Worm (Caenorhabditis elegans) whole organism, late embryonic: ENCODE measurements around the gene F47C12.7.
A peak's percentile ranks its signal among the peaks of the same experiment; 100 is the strongest.

Experiments
- C08G9.2 ChIP-seq: sonication (generic microtip); optimal IDR thresholded peaks from 2 replicates; lab custom pipeline; 2016; ENCODE audit warnings: mild to moderate bottlenecking, missing genetic modification characterization, moderate library complexity, missing compliant biosample characterization
- C38D4.7 ChIP-seq: fragments of 200-800 bp; sonication (Bioruptor generic); optimal IDR thresholded peaks from 2 replicates; lab custom pipeline; 2018; ENCODE audit warnings: mild to moderate bottlenecking, missing genetic modification characterization, moderate library complexity, missing compliant biosample characterization
- F13H6.1 ChIP-seq: sonication (generic microtip); optimal IDR thresholded peaks from 2 replicates; lab custom pipeline; 2016; ENCODE audit warnings: missing genetic modification characterization, missing compliant biosample characterization
- K09A11.1 ChIP-seq: sonication (generic microtip); optimal IDR thresholded peaks from 2 replicates; lab custom pipeline; 2017; ENCODE audit warnings: antibody characterized with exemption, mild to moderate bottlenecking, missing genetic modification characterization, missing compliant biosample characterization; ENCODE audit not compliant: insufficient read depth
- T23F11.4 ChIP-seq: fragments of 200-800 bp; sonication (Bioruptor generic); optimal IDR thresholded peaks from 2 replicates; lab custom pipeline; 2018; ENCODE audit warnings: mild to moderate bottlenecking, missing genetic modification characterization, missing compliant biosample characterization
- Y22D7AL.16 ChIP-seq: sonication (generic microtip); optimal IDR thresholded peaks from 2 replicates; lab custom pipeline; 2016; ENCODE audit warnings: missing genetic modification characterization, missing compliant biosample characterization
- ahr-1 ChIP-seq: sonication (generic microtip); optimal IDR thresholded peaks from 2 replicates; lab custom pipeline; 2016; ENCODE audit warnings: missing genetic modification characterization, missing compliant biosample characterization
- ceh-18 ChIP-seq: sonication (generic microtip); optimal IDR thresholded peaks from 2 replicates; lab custom pipeline; 2016; ENCODE audit warnings: missing genetic modification characterization, missing compliant biosample characterization
- ceh-19 ChIP-seq: fragments of 200-800 bp; sonication (Bioruptor generic); optimal IDR thresholded peaks from 2 replicates; lab custom pipeline; 2018; ENCODE audit warnings: mild to moderate bottlenecking, missing genetic modification characterization, missing compliant biosample characterization
- ceh-22 ChIP-seq: sonication (generic microtip); optimal IDR thresholded peaks from 2 replicates; lab custom pipeline; 2017; ENCODE audit warnings: missing biosample characterization, missing genetic modification characterization
- ceh-24 ChIP-seq: sonication (generic microtip); optimal IDR thresholded peaks from 2 replicates; lab custom pipeline; 2016; ENCODE audit warnings: mild to moderate bottlenecking, missing genetic modification characterization, missing compliant biosample characterization
- ceh-30 ChIP-seq: fragments of 150-350 bp; optimal IDR thresholded peaks from 2 replicates; lab custom pipeline; 2014; ENCODE audit warnings: missing biosample characterization, missing genetic modification characterization
- ceh-31 ChIP-seq: sonication (generic microtip); optimal IDR thresholded peaks from 2 replicates; lab custom pipeline; 2016; ENCODE audit warnings: missing genetic modification characterization, missing compliant biosample characterization
- ceh-34 ChIP-seq: sonication (generic microtip); optimal IDR thresholded peaks from 2 replicates; lab custom pipeline; 2016; ENCODE audit warnings: mild to moderate bottlenecking, missing genetic modification characterization, missing compliant biosample characterization
- ceh-45 ChIP-seq: fragments of 200-800 bp; sonication (Bioruptor generic); IDR thresholded peaks from 2 replicates; pipeline ENCODE4 v1.3.6; 2022; ENCODE audit warnings: missing genetic modification reagents, missing genetic modification characterization, missing compliant biosample characterization
- che-1 ChIP-seq: sonication (generic microtip); optimal IDR thresholded peaks from 2 replicates; lab custom pipeline; 2016; ENCODE audit warnings: mild to moderate bottlenecking, missing genetic modification characterization, missing compliant biosample characterization
- dmd-4 ChIP-seq: sonication (generic microtip); optimal IDR thresholded peaks from 2 replicates; lab custom pipeline; 2016; ENCODE audit warnings: borderline replicate concordance, missing genetic modification characterization, missing compliant biosample characterization
- dve-1 ChIP-seq: sonication (generic microtip); optimal IDR thresholded peaks from 2 replicates; lab custom pipeline; 2017; ENCODE audit warnings: antibody characterized with exemption, mild to moderate bottlenecking, missing genetic modification characterization, missing compliant biosample characterization
- elt-2 ChIP-seq: sonication (generic microtip); optimal IDR thresholded peaks from 2 replicates; lab custom pipeline; 2016; ENCODE audit warnings: missing genetic modification reagents, missing genetic modification characterization, missing compliant biosample characterization
- elt-4 ChIP-seq: sonication (generic microtip); optimal IDR thresholded peaks from 2 replicates; lab custom pipeline; 2016; ENCODE audit warnings: missing genetic modification characterization, missing compliant biosample characterization
- ets-4 ChIP-seq: sonication (generic microtip); optimal IDR thresholded peaks from 2 replicates; lab custom pipeline; 2016; ENCODE audit warnings: missing genetic modification characterization, missing compliant biosample characterization
- fax-1 ChIP-seq: sonication (generic microtip); optimal IDR thresholded peaks from 2 replicates; lab custom pipeline; 2016; ENCODE audit warnings: missing genotype, missing genetic modification characterization, missing compliant biosample characterization
- gmeb-2 ChIP-seq: sonication (generic microtip); optimal IDR thresholded peaks from 2 replicates; lab custom pipeline; 2016; ENCODE audit warnings: missing genetic modification characterization, inconsistent platforms, missing compliant biosample characterization
- hlh-13 ChIP-seq: fragments of 200-800 bp; sonication (Bioruptor generic); optimal IDR thresholded peaks from 2 replicates; lab custom pipeline; 2018; ENCODE audit warnings: mild to moderate bottlenecking, missing genetic modification characterization, missing compliant biosample characterization
- hlh-15 ChIP-seq: sonication (generic microtip); optimal IDR thresholded peaks from 2 replicates; lab custom pipeline; 2016; ENCODE audit warnings: missing genetic modification characterization, missing compliant biosample characterization
- hlh-30 ChIP-seq: sonication (generic microtip); optimal IDR thresholded peaks from 2 replicates; lab custom pipeline; 2017; ENCODE audit warnings: antibody characterized with exemption, missing genetic modification characterization, missing compliant biosample characterization; ENCODE audit not compliant: insufficient read depth
- hlh-8 ChIP-seq: sonication (generic microtip); optimal IDR thresholded peaks from 2 replicates; lab custom pipeline; 2016; ENCODE audit warnings: missing genotype, missing genetic modification characterization, missing compliant biosample characterization
- lim-6 ChIP-seq: sonication (generic microtip); optimal IDR thresholded peaks from 2 replicates; lab custom pipeline; 2016; ENCODE audit warnings: missing genetic modification characterization, missing compliant biosample characterization
- lin-11 ChIP-seq: fragments of 200-800 bp; sonication (Bioruptor generic); optimal IDR thresholded peaks from 2 replicates; lab custom pipeline; 2018; ENCODE audit warnings: mild to moderate bottlenecking, missing genetic modification characterization, missing compliant biosample characterization
- nfya-1 ChIP-seq: sonication (generic microtip); optimal IDR thresholded peaks from 2 replicates; lab custom pipeline; 2017; ENCODE audit warnings: missing genetic modification characterization, mild to moderate bottlenecking, missing compliant biosample characterization, antibody characterized with exemption, moderate library complexity
- nhr-11 ChIP-seq: fragments of 150-350 bp; optimal IDR thresholded peaks from 2 replicates; lab custom pipeline; 2014; ENCODE audit warnings: missing biosample characterization, missing genetic modification characterization
- npax-4 ChIP-seq: sonication (generic microtip); optimal IDR thresholded peaks from 2 replicates; lab custom pipeline; 2016; ENCODE audit warnings: missing genetic modification characterization, missing compliant biosample characterization
- odd-2 ChIP-seq: sonication (generic microtip); optimal IDR thresholded peaks from 2 replicates; lab custom pipeline; 2017; ENCODE audit warnings: antibody characterized with exemption, mild to moderate bottlenecking, missing genetic modification characterization, missing compliant biosample characterization
- pha-2 ChIP-seq: sonication (generic microtip); optimal IDR thresholded peaks from 2 replicates; lab custom pipeline; 2017; ENCODE audit warnings: mild to moderate bottlenecking, missing genetic modification characterization, missing compliant biosample characterization
- pqm-1 ChIP-seq: sonication (generic microtip); optimal IDR thresholded peaks from 2 replicates; lab custom pipeline; 2016; ENCODE audit warnings: missing genetic modification characterization, missing compliant biosample characterization
- pros-1 ChIP-seq: fragments of 150-350 bp; optimal IDR thresholded peaks from 2 replicates; lab custom pipeline; 2014; ENCODE audit warnings: missing biosample characterization, missing genetic modification reagents, missing genetic modification characterization
- ref-2 ChIP-seq: sonication (generic microtip); optimal IDR thresholded peaks from 2 replicates; lab custom pipeline; 2016; ENCODE audit warnings: missing genetic modification characterization, missing compliant biosample characterization
- sdc-2 ChIP-seq: sonication (generic microtip); optimal IDR thresholded peaks from 2 replicates; lab custom pipeline; 2016; ENCODE audit warnings: missing genotype, missing genetic modification characterization, missing compliant biosample characterization
- sox-4 ChIP-seq: sonication (generic microtip); optimal IDR thresholded peaks from 2 replicates; lab custom pipeline; 2017; ENCODE audit warnings: mild to moderate bottlenecking, missing genetic modification characterization, inconsistent platforms, missing compliant biosample characterization
- tbx-2 ChIP-seq: sonication (generic microtip); optimal IDR thresholded peaks from 2 replicates; lab custom pipeline; 2016; ENCODE audit warnings: missing genetic modification characterization, missing compliant biosample characterization
- ttx-3 ChIP-seq: sonication (generic microtip); optimal IDR thresholded peaks from 2 replicates; lab custom pipeline; 2016; ENCODE audit warnings: missing genetic modification reagents, missing genetic modification characterization, missing compliant biosample characterization
- unc-3 ChIP-seq, 2 experiments: fragments of 200-800 bp in 1 of 2; sonication (Bioruptor generic) in 1 of 2; sonication (generic microtip) in 1 of 2; conservative IDR thresholded peaks in 1 of 2; optimal IDR thresholded peaks in 1 of 2; 2 replicates each; pipeline versions ENCODE4 v1.3.6 to Lab custom; 2016 to 2022; ENCODE audit warnings: missing compliant biosample characterization in 2 of 2, missing genetic modification characterization in 2 of 2, missing genetic modification reagents in 1 of 2
- unc-42 ChIP-seq: sonication (generic microtip); optimal IDR thresholded peaks from 2 replicates; lab custom pipeline; 2016; ENCODE audit warnings: missing genotype, missing genetic modification characterization, missing compliant biosample characterization
- unc-86 ChIP-seq: sonication (generic microtip); optimal IDR thresholded peaks from 2 replicates; lab custom pipeline; 2016; ENCODE audit warnings: missing genetic modification characterization, missing compliant biosample characterization
- ztf-16 ChIP-seq: sonication (generic microtip); optimal IDR thresholded peaks from 2 replicates; lab custom pipeline; 2017; ENCODE audit warnings: missing genetic modification characterization, missing compliant biosample characterization

The F47C12.7 gene

DNA sequence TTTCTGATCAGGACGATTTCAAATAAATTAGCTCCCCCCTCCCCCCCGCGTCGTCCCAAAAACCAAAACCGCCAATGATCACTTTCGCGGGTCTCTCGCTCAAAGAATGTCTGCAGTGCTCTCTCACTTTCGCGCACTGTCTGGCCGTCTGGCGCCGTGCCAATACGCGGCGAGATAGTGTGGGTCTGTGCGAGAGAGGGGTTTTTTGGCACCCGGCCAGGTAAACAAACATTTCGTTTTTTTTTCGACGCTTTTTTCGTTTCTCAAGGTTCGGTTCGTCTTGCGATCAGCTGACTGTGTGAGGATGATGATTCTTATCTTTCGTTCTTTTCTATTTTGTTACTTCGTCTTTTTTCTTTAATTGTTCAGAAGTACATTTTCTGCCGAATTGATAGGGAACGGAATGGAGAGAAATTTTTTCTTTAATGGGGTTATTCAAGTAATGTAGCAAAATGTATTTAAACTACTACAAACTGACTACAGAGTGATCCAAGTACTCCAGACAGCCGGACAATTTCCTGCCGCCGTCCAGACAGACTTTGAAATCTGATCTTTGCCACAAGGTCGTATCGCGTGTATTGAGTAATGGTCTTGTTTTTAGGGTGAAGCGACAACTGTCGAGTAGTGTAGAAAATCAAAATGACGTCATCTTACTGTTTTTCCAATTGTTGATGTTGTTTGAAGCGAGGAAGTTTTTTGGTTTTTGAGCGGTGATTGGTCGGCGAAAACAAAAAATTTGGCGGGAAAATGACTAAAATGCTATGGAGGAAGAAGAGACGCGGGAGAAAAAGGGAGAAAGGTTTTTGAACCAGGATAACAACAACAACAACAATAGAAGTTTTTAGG, 29.1 kb upstream of the F47C12.7 start:
- TF ChIP-seq lim-6 (tag; lab: Kevin White, UChicago) = no peak
- TF ChIP-seq ahr-1 (tag; lab: Kevin White, UChicago) = no peak
- TF ChIP-seq fax-1 (tag; lab: Kevin White, UChicago) = no peak
- no peak for TF ChIP-seq ref-2 (tag; lab: Kevin White, UChicago)
- no peak for TF ChIP-seq Y22D7AL.16 (tag; lab: Kevin White, UChicago)
- no peak for TF ChIP-seq pha-2 (tag; lab: Kevin White, UChicago)
- no peak for TF ChIP-seq ttx-3
- no peak for TF ChIP-seq lin-11 (tag; lab: Kevin White, UChicago)
- peak; percentile 7 for TF ChIP-seq ceh-34 (tag; lab: Kevin White, UChicago)
- no peak for TF ChIP-seq npax-4 (tag; lab: Kevin White, UChicago)
- no peak for TF ChIP-seq ceh-24
- no peak for TF ChIP-seq F13H6.1 (tag; lab: Kevin White, UChicago)
- TF ChIP-seq gmeb-2 (tag; lab: Kevin White, UChicago) = no peak
- no peak for TF ChIP-seq hlh-13 (GFP tag; lab: Kevin White, UChicago)
- TF ChIP-seq dmd-4 = no peak
- TF ChIP-seq unc-3 (GFP tag; conservative IDR thresholded peaks at IDR 0.05; lab: Robert Waterston, UW) = no peak; the same call in 1 of the 2 replicates
- TF ChIP-seq unc-3 (tag; optimal IDR thresholded peaks at IDR 0.05; lab: Kevin White, UChicago) = no peak
- no peak for TF ChIP-seq ceh-30 (tag; lab: Kevin White, UChicago)
- no peak for TF ChIP-seq elt-4 (tag; lab: Kevin White, UChicago)
- no peak for TF ChIP-seq sdc-2 (tag; lab: Kevin White, UChicago)
- no peak for TF ChIP-seq ceh-22 (tag; lab: Kevin White, UChicago)
- no peak for TF ChIP-seq ceh-31 (tag; lab: Kevin White, UChicago)
- TF ChIP-seq ets-4 (tag; lab: Kevin White, UChicago) = no peak
- TF ChIP-seq C08G9.2 (tag; lab: Kevin White, UChicago) = peak; percentile 21
- no peak for TF ChIP-seq hlh-8 (tag; lab: Kevin White, UChicago)
- TF ChIP-seq ceh-45 (GFP tag; lab: Robert Waterston, UW) = no peak
- no peak for TF ChIP-seq pros-1
- TF ChIP-seq C38D4.7 (GFP tag; lab: Kevin White, UChicago) = peak; percentile 11
- TF ChIP-seq K09A11.1 (tag; lab: Kevin White, UChicago) = no peak
- TF ChIP-seq pqm-1 (tag; lab: Kevin White, UChicago) = no peak
- TF ChIP-seq nhr-11 (tag; lab: Kevin White, UChicago) = no peak
- no peak for TF ChIP-seq sox-4
- TF ChIP-seq ztf-16 (tag; lab: Kevin White, UChicago) = no peak
- no peak for TF ChIP-seq ceh-19 (GFP tag; lab: Kevin White, UChicago)
- peak; percentile 30 for TF ChIP-seq unc-42 (tag; lab: Kevin White, UChicago)
- TF ChIP-seq che-1 (tag; lab: Kevin White, UChicago) = no peak
- TF ChIP-seq tbx-2 (tag; lab: Kevin White, UChicago) = peak; percentile 31
- peak; percentile 22 for TF ChIP-seq ceh-18 (tag; lab: Kevin White, UChicago)
- no peak for TF ChIP-seq hlh-15 (tag; lab: Kevin White, UChicago)
- no peak for TF ChIP-seq hlh-30 (tag; lab: Kevin White, UChicago)
- no peak for TF ChIP-seq odd-2 (tag; lab: Kevin White, UChicago)
- no peak for TF ChIP-seq dve-1 (tag; lab: Kevin White, UChicago)
- TF ChIP-seq nfya-1 = peak; percentile 48
- no peak for TF ChIP-seq elt-2
- no peak for TF ChIP-seq T23F11.4 (GFP tag; lab: Kevin White, UChicago)
- no peak for TF ChIP-seq unc-86 (tag; lab: Kevin White, UChicago)
